Fruit fly (Drosophila melanogaster) whole organism, embryonic: Measurements from ENCODE around the gene tub.

Experiments
- CG10147 ChIP-seq: fragments of 200-800 bp; sonication (Bioruptor generic); optimal IDR thresholded peaks from 2 replicates; lab custom pipeline; 2019; ENCODE audit warnings: missing biosample characterization, mild to moderate bottlenecking, missing genetic modification characterization, moderate library complexity
- CG1024 ChIP-seq: fragments of 200-800 bp; sonication (Bioruptor generic); IDR thresholded peaks from 2 replicates; pipeline ENCODE4 v1.3.6; 2022; ENCODE audit warnings: missing biosample characterization, missing genetic modification characterization
- CG10959 ChIP-seq: fragments of 200-800 bp; sonication (Bioruptor generic); IDR thresholded peaks from 2 replicates; pipeline ENCODE4 v1.3.6; 2022; ENCODE audit warnings: missing biosample characterization, missing genetic modification characterization
- CG12391 ChIP-seq: fragments of 200-800 bp; sonication (Bioruptor generic); optimal IDR thresholded peaks from 3 replicates; lab custom pipeline; 2018; ENCODE audit warnings: missing biosample characterization, mild to moderate bottlenecking, missing genetic modification characterization, moderate library complexity
- CG13296 ChIP-seq: fragments of 200-800 bp; sonication (Bioruptor generic); optimal IDR thresholded peaks from 3 replicates; lab custom pipeline; 2018; ENCODE audit warnings: missing biosample characterization, mild to moderate bottlenecking, missing genetic modification characterization
- CG13775 ChIP-seq: fragments of 200-800 bp; sonication (Bioruptor generic); optimal IDR thresholded peaks from 3 replicates; lab custom pipeline; 2017; ENCODE audit warnings: missing biosample characterization, mild to moderate bottlenecking, missing genetic modification characterization
- CG14667 ChIP-seq: fragments of 200-800 bp; sonication (Bioruptor generic); IDR thresholded peaks from 2 replicates; pipeline ENCODE4 v1.3.6; 2022; ENCODE audit warnings: missing biosample characterization, missing genetic modification characterization
- CG14710 ChIP-seq: fragments of 200-800 bp; sonication (Bioruptor generic); optimal IDR thresholded peaks from 3 replicates; lab custom pipeline; 2019; ENCODE audit warnings: missing biosample characterization, mild to moderate bottlenecking, missing genetic modification characterization, moderate library complexity
- CG15514 ChIP-seq: fragments of 200-800 bp; sonication (Bioruptor generic); optimal IDR thresholded peaks from 3 replicates; lab custom pipeline; 2017; ENCODE audit warnings: missing biosample characterization, missing genetic modification characterization, mild to moderate bottlenecking, moderate library complexity, missing genetic modification reagents
- CG15601 ChIP-seq: fragments of 200-800 bp; sonication (Bioruptor generic); optimal IDR thresholded peaks from 3 replicates; lab custom pipeline; 2019; ENCODE audit warnings: missing biosample characterization, mild to moderate bottlenecking, missing genetic modification characterization, moderate library complexity
- CG16815 ChIP-seq: fragments of 200-800 bp; sonication (Bioruptor generic); optimal IDR thresholded peaks from 3 replicates; lab custom pipeline; 2017; ENCODE audit warnings: missing biosample characterization, mild to moderate bottlenecking, missing genetic modification characterization
- CG2116 ChIP-seq: fragments of 200-800 bp; sonication (Bioruptor generic); optimal IDR thresholded peaks from 3 replicates; lab custom pipeline; 2018; ENCODE audit warnings: missing biosample characterization, mild to moderate bottlenecking, missing genetic modification characterization
- CG2202 ChIP-seq: fragments of 200-800 bp; sonication (Bioruptor generic); optimal IDR thresholded peaks from 2 replicates; lab custom pipeline; 2018; ENCODE audit warnings: missing biosample characterization, mild to moderate bottlenecking, missing genetic modification characterization
- CG34224 ChIP-seq: fragments of 200-800 bp; sonication (Bioruptor generic); IDR thresholded peaks from 3 replicates; pipeline ENCODE4 v1.3.6; 2022; ENCODE audit warnings: missing biosample characterization, missing genetic modification characterization; ENCODE audit not compliant: partially characterized antibody
- CG4820 ChIP-seq: fragments of 200-800 bp; sonication (Bioruptor generic); optimal IDR thresholded peaks from 3 replicates; lab custom pipeline; 2016; ENCODE audit warnings: missing biosample characterization, missing genetic modification characterization
- CG8924 ChIP-seq: fragments of 200-800 bp; optimal IDR thresholded peaks from 3 replicates; lab custom pipeline; 2019; ENCODE audit warnings: missing biosample characterization, mild to moderate bottlenecking, missing genetic modification characterization, moderate library complexity
- CG9727 ChIP-seq: fragments of 200-800 bp; sonication (Bioruptor generic); optimal IDR thresholded peaks from 3 replicates; lab custom pipeline; 2017; ENCODE audit warnings: missing biosample characterization, mild to moderate bottlenecking, missing genetic modification characterization
- CG9817 ChIP-seq: fragments of 200-800 bp; sonication (Bioruptor generic); optimal IDR thresholded peaks from 2 replicates; lab custom pipeline; 2018; ENCODE audit warnings: missing biosample characterization, mild to moderate bottlenecking, missing genetic modification characterization, moderate library complexity
- Doc3 ChIP-seq: fragments of 200-800 bp; sonication (Bioruptor generic); IDR thresholded peaks from 3 replicates; pipeline ENCODE4 v1.3.6; 2022; ENCODE audit warnings: missing biosample characterization, missing genetic modification characterization; ENCODE audit not compliant: partially characterized antibody
- E2f1 ChIP-seq: fragments of 200-800 bp; sonication (Bioruptor generic); IDR thresholded peaks from 2 replicates; pipeline ENCODE4 v1.3.6; 2022; ENCODE audit warnings: missing biosample characterization, missing genetic modification characterization
- Fer3 ChIP-seq: fragments of 200-800 bp; sonication (Bioruptor generic); optimal IDR thresholded peaks from 2 replicates; lab custom pipeline; 2018; ENCODE audit warnings: missing biosample characterization, mild to moderate bottlenecking, missing genetic modification characterization, moderate library complexity
- Hr3 ChIP-seq: fragments of 200-800 bp; sonication (Bioruptor generic); optimal IDR thresholded peaks from 3 replicates; lab custom pipeline; 2016; ENCODE audit warnings: missing biosample characterization, missing genetic modification characterization
- Hr78 ChIP-seq, 2 experiments: fragments of 200-800 bp in 1 of 2; fragments of >200 bp in 1 of 2; sonication (Bioruptor generic) in 1 of 2; optimal IDR thresholded peaks; 2 replicates each; lab custom pipeline; 2017 to 2019; ENCODE audit warnings: missing biosample characterization in 2 of 2, missing genetic modification characterization in 2 of 2, mild to moderate bottlenecking in 1 of 2, moderate library complexity in 1 of 2
- Hsf ChIP-seq: fragments of 200-800 bp; sonication (Bioruptor generic); optimal IDR thresholded peaks from 3 replicates; lab custom pipeline; 2016; ENCODE audit warnings: missing biosample characterization, missing genetic modification characterization
- Lim3 ChIP-seq: fragments of 200-800 bp; sonication (Bioruptor generic); IDR thresholded peaks from 2 replicates; pipeline ENCODE4 v1.3.6; 2022; ENCODE audit warnings: missing biosample characterization, missing genetic modification characterization
- NC2α ChIP-seq: fragments of 200-800 bp; sonication (Bioruptor generic); optimal IDR thresholded peaks from 2 replicates; lab custom pipeline; 2016; ENCODE audit warnings: missing biosample characterization, missing genetic modification characterization
- Opbp ChIP-seq: fragments of 200-800 bp; sonication (Bioruptor generic); IDR thresholded peaks from 3 replicates; pipeline ENCODE4 v1.3.6; 2022; ENCODE audit warnings: missing biosample characterization, missing genetic modification characterization; ENCODE audit not compliant: partially characterized antibody
- Ptx1 ChIP-seq: fragments of 200-800 bp; sonication (Bioruptor generic); IDR thresholded peaks from 2 replicates; pipeline ENCODE4 v1.3.6; 2022; ENCODE audit warnings: missing biosample characterization, missing genetic modification characterization
- Rfx ChIP-seq: fragments of 200-800 bp; sonication (Bioruptor generic); IDR thresholded peaks from 2 replicates; pipeline ENCODE4 v1.3.6; 2022; ENCODE audit warnings: missing biosample characterization, missing genetic modification characterization
- Sox100B ChIP-seq: fragments of 200-800 bp; sonication (Bioruptor generic); optimal IDR thresholded peaks from 3 replicates; lab custom pipeline; 2018; ENCODE audit warnings: missing biosample characterization, mild to moderate bottlenecking, missing genetic modification characterization
- TFAM ChIP-seq: fragments of 200-800 bp; sonication (Bioruptor generic); optimal IDR thresholded peaks from 2 replicates; lab custom pipeline; 2017; ENCODE audit warnings: missing biosample characterization, missing genetic modification characterization, inconsistent platforms
- bcd ChIP-seq: fragments of 200-800 bp; sonication (Bioruptor generic); optimal IDR thresholded peaks from 2 replicates; lab custom pipeline; 2017; ENCODE audit warnings: missing biosample characterization, mild to moderate bottlenecking, missing genetic modification characterization
- cwo ChIP-seq: fragments of 200-800 bp; sonication (Bioruptor generic); optimal IDR thresholded peaks from 3 replicates; lab custom pipeline; 2017; ENCODE audit warnings: missing biosample characterization, missing genetic modification characterization, mild to moderate bottlenecking, moderate library complexity, missing genetic modification reagents
- dan ChIP-seq: fragments of 200-800 bp; sonication (Bioruptor generic); IDR thresholded peaks from 2 replicates; pipeline ENCODE4 v1.3.6; 2022; ENCODE audit warnings: missing biosample characterization, missing genetic modification characterization
- ems ChIP-seq: fragments of 200-800 bp; sonication (Bioruptor generic); optimal IDR thresholded peaks from 3 replicates; lab custom pipeline; 2016; ENCODE audit warnings: missing biosample characterization, missing genetic modification characterization
- en ChIP-seq: fragments of 200-800 bp; sonication (Bioruptor generic); optimal IDR thresholded peaks from 2 replicates; lab custom pipeline; 2016; ENCODE audit warnings: missing biosample characterization, missing genetic modification characterization
- fd96Cb ChIP-seq: fragments of 200-800 bp; sonication (Bioruptor generic); optimal IDR thresholded peaks from 2 replicates; lab custom pipeline; 2018; ENCODE audit warnings: missing biosample characterization, mild to moderate bottlenecking, missing genetic modification characterization, moderate library complexity
- kni ChIP-seq: fragments of 200-800 bp; sonication (Bioruptor generic); optimal IDR thresholded peaks from 3 replicates; lab custom pipeline; 2017; ENCODE audit warnings: mild to moderate bottlenecking, missing biosample characterization, missing genetic modification reagents, missing genetic modification characterization
- lab ChIP-seq: fragments of 200-800 bp; sonication (Bioruptor generic); optimal IDR thresholded peaks from 3 replicates; lab custom pipeline; 2017; ENCODE audit warnings: missing biosample characterization, missing genetic modification characterization, mild to moderate bottlenecking, moderate library complexity, missing genetic modification reagents
- lola ChIP-seq, 3 experiments: fragments of >200 bp in 2 of 3; fragments of 200-800 bp in 1 of 3; sonication (Bioruptor generic) in 1 of 3; optimal IDR thresholded peaks; 2 replicates each; lab custom pipeline; 2017 to 2019; ENCODE audit warnings: missing biosample characterization in 3 of 3, missing genetic modification characterization in 3 of 3, mild to moderate bottlenecking in 1 of 3, moderate library complexity in 1 of 3
- nerfin-1 ChIP-seq: fragments of 200-800 bp; sonication (Bioruptor generic); optimal IDR thresholded peaks from 3 replicates; lab custom pipeline; 2019; ENCODE audit warnings: missing biosample characterization, mild to moderate bottlenecking, missing genetic modification characterization, moderate library complexity
- onecut ChIP-seq: fragments of 200-800 bp; sonication (Bioruptor generic); IDR thresholded peaks from 2 replicates; pipeline ENCODE4 v1.3.6; 2022; ENCODE audit warnings: missing biosample characterization, missing genetic modification characterization
- pb ChIP-seq: fragments of 200-800 bp; sonication (Bioruptor generic); optimal IDR thresholded peaks from 3 replicates; lab custom pipeline; 2016; ENCODE audit warnings: missing biosample characterization, missing genetic modification characterization
- phol ChIP-seq: fragments of 200-800 bp; sonication (Bioruptor generic); optimal IDR thresholded peaks from 3 replicates; lab custom pipeline; 2018; ENCODE audit warnings: missing biosample characterization, mild to moderate bottlenecking, missing genetic modification characterization, moderate library complexity
- scrt ChIP-seq: fragments of 200-800 bp; sonication (Bioruptor generic); optimal IDR thresholded peaks from 2 replicates; lab custom pipeline; 2018; ENCODE audit warnings: missing biosample characterization, mild to moderate bottlenecking, missing genetic modification characterization, moderate library complexity
- so ChIP-seq: fragments of 200-800 bp; sonication (Bioruptor generic); IDR thresholded peaks from 3 replicates; pipeline ENCODE4 v1.3.6; 2022; ENCODE audit warnings: missing biosample characterization, missing genetic modification characterization
- sqz ChIP-seq: fragments of 200-800 bp; sonication (Bioruptor generic); optimal IDR thresholded peaks from 3 replicates; lab custom pipeline; 2018; ENCODE audit warnings: missing biosample characterization, mild to moderate bottlenecking, missing genetic modification characterization
- tin ChIP-seq: fragments of 200-800 bp; sonication (Bioruptor generic); optimal IDR thresholded peaks from 3 replicates; lab custom pipeline; 2016; ENCODE audit warnings: missing biosample characterization, missing genetic modification characterization

Gene tub

DNA sequence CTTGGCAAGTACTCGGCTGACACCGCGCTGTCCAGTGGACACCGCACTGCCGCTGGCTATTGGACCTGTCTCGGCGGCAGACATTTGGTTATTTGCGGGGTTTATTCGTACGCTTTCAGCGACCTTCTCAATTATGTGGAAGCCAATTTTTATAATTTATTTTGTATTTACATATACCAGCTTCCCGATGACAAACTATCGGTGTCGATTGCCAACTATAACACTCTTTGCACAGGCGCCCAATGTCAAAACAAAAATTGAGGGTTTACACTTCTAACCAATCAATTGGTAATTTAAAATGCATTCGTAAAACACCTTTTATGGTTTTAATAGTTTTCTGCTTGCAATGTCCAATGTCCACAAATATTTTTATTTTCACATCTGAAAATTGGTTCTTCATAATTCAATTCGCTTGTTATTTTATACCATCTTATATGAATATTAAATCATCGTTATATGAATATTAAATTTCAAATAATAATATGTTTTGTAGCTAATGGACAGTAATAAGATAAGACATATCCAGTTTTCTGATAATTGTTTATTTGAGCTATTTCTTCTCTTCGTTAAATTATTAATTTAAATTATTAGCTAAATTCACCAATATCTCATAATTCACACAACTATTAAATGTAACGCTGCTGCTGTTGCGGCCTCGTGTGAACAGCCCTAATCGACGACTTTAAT lies 12.4 kb downstream of the tub start:
- no peak for TF ChIP-seq CG13296 (GFP tag; lab: Kevin White, UChicago)
- no peak for TF ChIP-seq Lim3 (GFP tag; lab: Robert Waterston, UW)
- no peak for TF ChIP-seq so (GFP tag; lab: Robert Waterston, UW)
- peak; percentile 56; the same call in 1 of the 3 replicates for TF ChIP-seq Opbp (GFP tag; lab: Robert Waterston, UW)
- peak; percentile 63 for TF ChIP-seq CG13775 (GFP tag; lab: Kevin White, UChicago)
- peak in 1 of 2 experiments; percentile 37 for TF ChIP-seq Hr78 (GFP tag; optimal IDR thresholded peaks at IDR 0.05; lab: Kevin White, UChicago)
- no peak for TF ChIP-seq E2f1 (GFP tag; lab: Robert Waterston, UW)
- peak; percentile 31 for TF ChIP-seq CG9727
- no peak for TF ChIP-seq pb (GFP tag; lab: Kevin White, UChicago)
- no peak for TF ChIP-seq TFAM
- no peak for TF ChIP-seq ems (GFP tag; lab: Kevin White, UChicago)
- peak; percentile 12 for TF ChIP-seq CG15601 (tag; lab: Kevin White, UChicago)
- TF ChIP-seq scrt (GFP tag; lab: Kevin White, UChicago): no peak
- TF ChIP-seq Hsf (GFP tag; lab: Kevin White, UChicago): peak; percentile 26
- no peak for TF ChIP-seq CG4820 (GFP tag; lab: Kevin White, UChicago)
- peak; percentile 73 for TF ChIP-seq CG14710 (tag; lab: Kevin White, UChicago)
- TF ChIP-seq Sox100B: peak; percentile 29
- TF ChIP-seq en (GFP tag; lab: Kevin White, UChicago): no peak
- TF ChIP-seq lola (GFP tag; optimal IDR thresholded peaks at IDR 0.05; lab: Kevin White, UChicago): peak in 2 of 3 experiments; percentile 41 to 91
- TF ChIP-seq CG1024 (GFP tag; lab: Robert Waterston, UW): peak; percentile 96
- TF ChIP-seq CG16815 (GFP tag; lab: Kevin White, UChicago): peak; percentile 40
- TF ChIP-seq phol: peak; percentile 64
- TF ChIP-seq CG10147 (GFP tag; lab: Kevin White, UChicago): peak; percentile 20
- TF ChIP-seq sqz: no peak
- TF ChIP-seq onecut: no peak
- peak; percentile 48 for TF ChIP-seq CG12391 (tag; lab: Kevin White, UChicago)
- peak; percentile 19 for TF ChIP-seq tin (GFP tag; lab: Kevin White, UChicago)
- peak; percentile 57 for TF ChIP-seq CG2116 (GFP tag; lab: Kevin White, UChicago)
- TF ChIP-seq fd96Cb (tag; lab: Kevin White, UChicago): peak; percentile 10
- TF ChIP-seq Doc3 (GFP tag; lab: Robert Waterston, UW): no peak
- peak; percentile 3 for TF ChIP-seq bcd (GFP tag; lab: Kevin White, UChicago)
- peak; percentile 5 for TF ChIP-seq CG9817 (tag; lab: Kevin White, UChicago)
- peak; percentile 7 for TF ChIP-seq CG8924 (tag; lab: Kevin White, UChicago)
- peak; percentile 49; the same call in 1 of the 2 replicates for TF ChIP-seq Rfx (GFP tag; lab: Robert Waterston, UW)
- TF ChIP-seq nerfin-1 (tag; lab: Kevin White, UChicago): no peak
- no peak for TF ChIP-seq NC2α (GFP tag; lab: Kevin White, UChicago)
- peak; percentile 1 for TF ChIP-seq CG15514
- TF ChIP-seq dan (GFP tag; lab: Robert Waterston, UW): no peak
- peak; percentile 39 for TF ChIP-seq Hr3
- 0 out of 2 replicates have a peak, but pooled peaks have one; percentile 21 for TF ChIP-seq Ptx1 (GFP tag; lab: Robert Waterston, UW)
- no peak for TF ChIP-seq CG10959 (GFP tag; lab: Robert Waterston, UW)
- peak; percentile 10; the same call in 1 of the 3 replicates for TF ChIP-seq CG34224 (GFP tag; lab: Robert Waterston, UW)
- TF ChIP-seq lab: no peak
- TF ChIP-seq CG2202: no peak
- no peak for TF ChIP-seq CG14667 (GFP tag; lab: Robert Waterston, UW)
- no peak for TF ChIP-seq kni (GFP tag; lab: Kevin White, UChicago)
- TF ChIP-seq cwo (GFP tag; lab: Kevin White, UChicago): no peak
- no peak for TF ChIP-seq Fer3 (tag; lab: Kevin White, UChicago)
